Worm (Caenorhabditis elegans) whole organism, L1 larva: ENCODE results near the gene agr-1.

Source experiments
- C34B4.2 ChIP-seq: sonication (generic microtip); optimal IDR thresholded peaks from 2 replicates; lab custom pipeline; 2017; ENCODE audit warnings: mild to moderate bottlenecking, missing genetic modification characterization, missing compliant biosample characterization
- Y116A8C.19 ChIP-seq: sonication (generic microtip); optimal IDR thresholded peaks from 2 replicates; lab custom pipeline; 2016; ENCODE audit warnings: missing compliant biosample characterization, missing genetic modification characterization, borderline replicate concordance
- aly-2 ChIP-seq: fragments of 150-350 bp; optimal IDR thresholded peaks from 2 replicates; lab custom pipeline; 2014; ENCODE audit warnings: missing biosample characterization, missing genetic modification characterization
- blmp-1 ChIP-seq: fragments of 150-350 bp; optimal IDR thresholded peaks from 2 replicates; lab custom pipeline; 2014; ENCODE audit warnings: missing biosample characterization, missing genetic modification characterization
- ceh-63 ChIP-seq: fragments of 200-800 bp; sonication (Bioruptor generic); optimal IDR thresholded peaks from 2 replicates; lab custom pipeline; 2018; ENCODE audit warnings: mild to moderate bottlenecking, missing genetic modification characterization, missing compliant biosample characterization
- ceh-82 ChIP-seq, 3 experiments: fragments of 150-350 bp in 1 of 3; sonication (generic microtip) in 2 of 3; optimal IDR thresholded peaks; 2 replicates each; lab custom pipeline; 2014 to 2017; ENCODE audit warnings: missing biosample characterization in 3 of 3, missing genetic modification characterization in 3 of 3
- ceh-90 ChIP-seq: sonication (generic microtip); optimal IDR thresholded peaks from 2 replicates; lab custom pipeline; 2016; ENCODE audit warnings: missing genetic modification characterization, missing compliant biosample characterization
- ces-1 ChIP-seq: fragments of 150-350 bp; optimal IDR thresholded peaks from 2 replicates; lab custom pipeline; 2014; ENCODE audit warnings: missing biosample characterization, missing genetic modification reagents, missing genetic modification characterization
- efl-1 ChIP-seq, 4 experiments: fragments of 150-350 bp; optimal IDR thresholded peaks in 3 of 4; peaks in 1 of 4; 1 replicate in 1 of 4; 2 replicates in 3 of 4; lab custom pipeline; 2014; ENCODE audit warnings: missing biosample characterization in 2 of 4, missing genetic modification characterization in 2 of 4, missing genetic modification reagents in 2 of 4
- efl-3 ChIP-seq: fragments of 200-800 bp; sonication (Bioruptor generic); optimal IDR thresholded peaks from 2 replicates; lab custom pipeline; 2018; ENCODE audit warnings: mild to moderate bottlenecking, missing genetic modification characterization, missing compliant biosample characterization
- egl-13 ChIP-seq: sonication (generic microtip); optimal IDR thresholded peaks from 2 replicates; lab custom pipeline; 2016; ENCODE audit warnings: missing genotype, missing genetic modification reagents, missing genetic modification characterization, missing compliant biosample characterization
- egl-27 ChIP-seq, 2 experiments: fragments of 150-350 bp in 1 of 2; sonication (generic microtip); optimal IDR thresholded peaks; 3 replicates each; lab custom pipeline; 2017 to 2018; ENCODE audit warnings: missing biosample characterization in 2 of 2, missing genetic modification characterization in 2 of 2, missing genetic modification reagents in 2 of 2
- elt-3 ChIP-seq, 6 experiments: fragments of 150-350 bp in 1 of 6; sonication (generic microtip); optimal IDR thresholded peaks; 2 replicates each; lab custom pipeline; 2017 to 2018; ENCODE audit warnings: missing biosample characterization in 6 of 6, missing genetic modification characterization in 6 of 6, inconsistent platforms in 1 of 6
- ets-5 ChIP-seq: fragments of 200-800 bp; sonication (Bioruptor generic); IDR thresholded peaks from 2 replicates; pipeline ENCODE4 v1.3.6; 2022; ENCODE audit warnings: missing genetic modification characterization, missing compliant biosample characterization
- fkh-10 ChIP-seq: sonication (generic microtip); optimal IDR thresholded peaks from 2 replicates; lab custom pipeline; 2017; ENCODE audit warnings: missing biosample characterization, missing genetic modification reagents, missing genetic modification characterization
- fkh-8 ChIP-seq: sonication (generic microtip); optimal IDR thresholded peaks from 2 replicates; lab custom pipeline; 2016; ENCODE audit warnings: mild to moderate bottlenecking, missing genetic modification characterization, missing compliant biosample characterization
- fos-1 ChIP-seq: fragments of 150-350 bp; optimal IDR thresholded peaks from 2 replicates; lab custom pipeline; 2014; ENCODE audit warnings: missing biosample characterization, missing genetic modification characterization
- grh-1 ChIP-seq: fragments of 200-800 bp; sonication (Bioruptor generic); IDR thresholded peaks from 2 replicates; pipeline ENCODE4 v1.3.6; 2022; ENCODE audit warnings: missing genetic modification reagents, missing genetic modification characterization, missing compliant biosample characterization
- hlh-4 ChIP-seq: sonication (generic microtip); optimal IDR thresholded peaks from 2 replicates; lab custom pipeline; 2016; ENCODE audit warnings: mild to moderate bottlenecking, missing genetic modification characterization, missing compliant biosample characterization
- isw-1 ChIP-seq: fragments of 200-800 bp; sonication (Bioruptor generic); IDR thresholded peaks from 2 replicates; pipeline ENCODE4 v1.3.6; 2022; ENCODE audit warnings: missing genetic modification characterization, missing compliant biosample characterization
- lin-13 ChIP-seq: fragments of 150-350 bp; optimal IDR thresholded peaks from 2 replicates; lab custom pipeline; 2014; ENCODE audit warnings: missing biosample characterization, missing genetic modification reagents, missing genetic modification characterization
- lin-14 ChIP-seq: fragments of 200-800 bp; sonication (Bioruptor generic); optimal IDR thresholded peaks from 2 replicates; lab custom pipeline; 2018; ENCODE audit warnings: mild to moderate bottlenecking, missing genetic modification characterization, moderate library complexity, missing compliant biosample characterization
- lin-15B ChIP-seq: fragments of 150-350 bp; sonication (generic microtip); optimal IDR thresholded peaks from 3 replicates; lab custom pipeline; 2014; ENCODE audit warnings: missing biosample characterization, missing genetic modification characterization
- lin-35 ChIP-seq, 2 experiments: fragments of 150-350 bp; optimal IDR thresholded peaks; 2 replicates each; lab custom pipeline; 2014; ENCODE audit warnings: missing biosample characterization in 2 of 2, missing genetic modification characterization in 2 of 2, missing genetic modification reagents in 2 of 2
- lin-39 ChIP-seq: fragments of 150-350 bp; optimal IDR thresholded peaks from 2 replicates; lab custom pipeline; 2014; ENCODE audit warnings: missing biosample characterization, missing genetic modification reagents, missing genetic modification characterization
- lir-3 ChIP-seq: sonication (generic microtip); optimal IDR thresholded peaks from 2 replicates; lab custom pipeline; 2016; ENCODE audit warnings: mild to moderate bottlenecking, missing genetic modification characterization, moderate library complexity, missing compliant biosample characterization; ENCODE audit not compliant: poor library complexity
- lsy-2 ChIP-seq, 2 experiments: fragments of 150-350 bp; optimal IDR thresholded peaks; 2 replicates each; lab custom pipeline; 2014; ENCODE audit warnings: missing biosample characterization in 2 of 2, missing genetic modification characterization in 2 of 2
- mab-9 ChIP-seq: fragments of 200-800 bp; sonication (Bioruptor generic); IDR thresholded peaks from 2 replicates; pipeline ENCODE4 v1.3.6; 2022; ENCODE audit warnings: missing genetic modification reagents, missing genetic modification characterization, missing compliant biosample characterization
- nhr-11 ChIP-seq: fragments of 150-350 bp; optimal IDR thresholded peaks from 2 replicates; lab custom pipeline; 2014; ENCODE audit warnings: missing biosample characterization, missing genetic modification characterization
- nhr-12 ChIP-seq: sonication (generic microtip); optimal IDR thresholded peaks from 2 replicates; lab custom pipeline; 2017; ENCODE audit warnings: missing biosample characterization, missing genetic modification characterization
- nhr-20 ChIP-seq: sonication (generic microtip); optimal IDR thresholded peaks from 2 replicates; lab custom pipeline; 2016; ENCODE audit warnings: mild to moderate bottlenecking, missing genetic modification characterization, missing compliant biosample characterization
- nhr-28 ChIP-seq: fragments of 150-350 bp; optimal IDR thresholded peaks from 2 replicates; lab custom pipeline; 2014; ENCODE audit warnings: missing biosample characterization, missing genetic modification characterization
- nhr-71 ChIP-seq: sonication (generic microtip); optimal IDR thresholded peaks from 2 replicates; lab custom pipeline; 2016; ENCODE audit warnings: mild to moderate bottlenecking, missing genetic modification characterization, moderate library complexity, missing compliant biosample characterization
- nhr-84 ChIP-seq: sonication (generic microtip); optimal IDR thresholded peaks from 2 replicates; lab custom pipeline; 2017; ENCODE audit warnings: missing biosample characterization, missing genetic modification characterization
- nhr-85 ChIP-seq: sonication (generic microtip); peaks from one replicate; lab custom pipeline; 2016; ENCODE audit warnings: missing genetic modification characterization, inconsistent platforms, missing compliant biosample characterization
- nhr-90 ChIP-seq: sonication (generic microtip); optimal IDR thresholded peaks from 2 replicates; lab custom pipeline; 2016; ENCODE audit warnings: mild to moderate bottlenecking, missing genetic modification characterization, missing compliant biosample characterization; ENCODE audit not compliant: poor library complexity
- pag-3 ChIP-seq: sonication (generic microtip); optimal IDR thresholded peaks from 2 replicates; lab custom pipeline; 2017; ENCODE audit warnings: missing genetic modification characterization, mild to moderate bottlenecking, missing compliant biosample characterization, antibody characterized with exemption, borderline replicate concordance; ENCODE audit not compliant: insufficient read depth
- rnt-1 ChIP-seq: sonication (generic microtip); optimal IDR thresholded peaks from 2 replicates; lab custom pipeline; 2016; ENCODE audit warnings: mild to moderate bottlenecking, missing genetic modification characterization, moderate library complexity, missing compliant biosample characterization
- sox-4 ChIP-seq: sonication (generic microtip); optimal IDR thresholded peaks from 2 replicates; lab custom pipeline; 2016; ENCODE audit warnings: missing genetic modification characterization, missing compliant biosample characterization
- swsn-7 ChIP-seq: sonication (generic microtip); optimal IDR thresholded peaks from 2 replicates; lab custom pipeline; 2016; ENCODE audit warnings: missing genetic modification characterization, missing compliant biosample characterization
- unc-62 ChIP-seq: fragments of 150-350 bp; optimal IDR thresholded peaks from 2 replicates; lab custom pipeline; 2014; ENCODE audit warnings: missing biosample characterization, missing genetic modification reagents, missing genetic modification characterization
- unc-86 ChIP-seq: sonication (generic microtip); optimal IDR thresholded peaks from 2 replicates; lab custom pipeline; 2016; ENCODE audit warnings: missing genetic modification characterization, missing compliant biosample characterization
- vab-15 ChIP-seq: sonication (generic microtip); optimal IDR thresholded peaks from 2 replicates; lab custom pipeline; 2017; ENCODE audit warnings: missing genotype, mild to moderate bottlenecking, missing genetic modification characterization, missing compliant biosample characterization
- xbp-1 ChIP-seq: sonication (generic microtip); optimal IDR thresholded peaks from 2 replicates; lab custom pipeline; 2016; ENCODE audit warnings: missing genetic modification characterization, missing compliant biosample characterization
- zag-1 ChIP-seq: fragments of 150-350 bp; optimal IDR thresholded peaks from 2 replicates; lab custom pipeline; 2014; ENCODE audit warnings: missing biosample characterization, missing genetic modification characterization
- ztf-11 ChIP-seq, 2 experiments: sonication (generic microtip); optimal IDR thresholded peaks; 2 replicates each; lab custom pipeline; 2016 to 2017; ENCODE audit warnings: missing genetic modification characterization in 2 of 2, missing biosample characterization in 1 of 2, missing compliant biosample characterization in 1 of 2
- ztf-4 ChIP-seq: fragments of 150-350 bp; optimal IDR thresholded peaks from 2 replicates; lab custom pipeline; 2014; ENCODE audit warnings: missing biosample characterization, missing genetic modification characterization

Gene agr-1

DNA sequence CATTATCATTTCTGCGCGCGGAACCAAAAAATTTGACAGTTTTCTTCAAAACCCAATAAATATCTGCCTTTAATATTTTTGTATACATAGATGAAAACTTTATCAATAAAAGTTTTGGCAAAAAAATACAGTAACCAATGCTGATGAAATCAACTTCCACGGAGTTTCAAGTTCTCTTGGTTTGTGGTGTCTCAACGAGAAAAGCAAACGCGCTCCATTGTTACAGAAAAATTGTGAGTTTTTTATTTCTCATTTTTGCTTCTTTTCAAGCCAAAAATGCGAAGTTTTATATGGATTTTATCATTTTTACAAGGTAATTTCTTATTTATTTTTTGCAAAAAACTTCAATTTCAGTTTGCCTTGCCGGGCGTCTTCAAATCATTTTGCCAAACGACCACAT lies 40.3 kb downstream of the agr-1 start, which contains the start of gene T14B4.3 (continued):
- TF ChIP-seq nhr-12 (tag; lab: Kevin White, UChicago) (no peak), nhr-84 (tag; lab: Kevin White, UChicago) (no peak), ets-5 (GFP tag; lab: Robert Waterston, UW) (no peak), nhr-28 (no peak), ceh-90 (tag; lab: Kevin White, UChicago) (no peak), vab-15 (tag; lab: Kevin White, UChicago) (peak; percentile 20), efl-3 (GFP tag; lab: Kevin White, UChicago) (no peak), nhr-90 (tag; lab: Kevin White, UChicago) (peak; percentile 59), nhr-11 (tag; lab: Kevin White, UChicago) (no peak), lir-3 (tag; lab: Kevin White, UChicago) (peak; percentile 77), fkh-8 (tag; lab: Kevin White, UChicago) (peak; percentile 56), lin-35 (GFP tag; optimal IDR thresholded peaks at IDR 0.05; lab: Kevin White, UChicago) (peak; percentile 57 to 85), zag-1 (tag; lab: Kevin White, UChicago) (no peak), ceh-63 (GFP tag; lab: Kevin White, UChicago) (no peak), swsn-7 (tag; lab: Kevin White, UChicago) (peak; percentile 45), rnt-1 (tag; lab: Kevin White, UChicago) (peak; percentile 88), C34B4.2 (no peak), ztf-11 (tag; optimal IDR thresholded peaks at IDR 0.05; lab: Kevin White, UChicago) (peak in 1 of 2 experiments; percentile 67), sox-4 (tag; lab: Kevin White, UChicago) (peak; percentile 20), pag-3 (no peak), egl-27 (tag; optimal IDR thresholded peaks at IDR 0.05; lab: Kevin White, UChicago) (no peak), ces-1 (GFP tag; lab: Kevin White, UChicago) (no peak), unc-86 (tag; lab: Kevin White, UChicago) (peak; percentile 14), elt-3 (tag; optimal IDR thresholded peaks at IDR 0.05; lab: Kevin White, UChicago) (peak in 1 of 6 experiments; percentile 47), xbp-1 (peak; percentile 50), fkh-10 (GFP tag; lab: Kevin White, UChicago) (no peak), mab-9 (GFP tag; lab: Robert Waterston, UW) (no peak), egl-13 (tag; lab: Kevin White, UChicago) (no peak), aly-2 (tag; lab: Kevin White, UChicago) (no peak), nhr-20 (tag; lab: Kevin White, UChicago) (peak; percentile 57), nhr-85 (tag; lab: Kevin White, UChicago) (peak; percentile 43)

DNA sequence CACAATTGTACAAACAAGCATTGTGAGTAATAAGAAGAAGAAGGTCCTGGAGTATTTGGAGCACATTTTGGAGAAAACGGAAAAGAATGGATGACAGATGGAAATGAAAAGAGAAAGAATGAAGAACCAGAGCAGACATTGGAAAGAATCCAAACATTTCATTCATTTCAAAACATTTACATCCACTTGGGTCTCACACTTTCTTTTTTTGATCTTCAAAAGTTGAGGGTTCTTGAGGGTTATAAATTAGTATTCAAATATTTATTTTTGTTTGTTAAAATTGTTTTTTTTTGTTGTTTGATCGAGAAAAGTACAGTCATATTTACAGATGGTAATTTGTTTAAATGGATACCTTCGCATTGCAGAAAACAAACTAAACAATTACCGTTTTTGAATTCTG lies 41.3 kb downstream of the agr-1 start, which contains the start of gene T14B4.9:
T14B4.9 (minus strand) TSS at position 101 of the 400 bp plus-strand sequence.
- TF ChIP-seq grh-1 (GFP tag; lab: Robert Waterston, UW) (no peak), lsy-2 (tag; optimal IDR thresholded peaks at IDR 0.05; lab: Kevin White, UChicago) (no peak), blmp-1 (no peak), ceh-82 (tag; optimal IDR thresholded peaks at IDR 0.05; lab: Kevin White, UChicago) (no peak), ceh-63 (GFP tag; lab: Kevin White, UChicago) (no peak), fos-1 (tag; lab: Kevin White, UChicago) (no peak), lin-15B (tag; lab: Kevin White, UChicago) (no peak), ztf-4 (no peak)

DNA sequence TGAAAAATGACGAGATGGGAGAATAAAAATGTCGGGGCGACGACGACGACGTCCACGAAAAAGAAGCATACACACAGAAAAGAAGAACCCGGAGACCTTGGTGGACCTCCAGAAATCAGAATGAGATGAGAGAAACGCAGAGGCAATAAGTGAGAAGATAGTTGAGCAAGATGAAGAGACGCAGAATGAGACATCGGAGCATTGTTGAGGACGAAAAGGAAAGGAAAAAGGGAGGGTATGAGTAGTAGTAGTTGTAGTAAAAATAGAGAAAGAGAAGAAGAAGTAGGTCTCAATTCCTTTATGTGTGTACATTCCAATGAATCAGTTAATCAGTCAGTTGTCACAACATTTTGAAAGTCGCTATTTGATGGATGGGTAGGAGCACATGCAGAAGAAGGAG lies 45.6 kb downstream of the agr-1 start, which contains the start of gene T14B4.8:
T14B4.8 (minus strand) TSS at position 60 of the 400 bp plus-strand sequence.
- TF ChIP-seq lin-13 (GFP tag; lab: Kevin White, UChicago) = no peak
- TF ChIP-seq unc-62 (GFP tag; lab: Kevin White, UChicago) = no peak
- peak in 1 of 2 experiments; percentile 27 for TF ChIP-seq lsy-2 (tag; optimal IDR thresholded peaks at IDR 0.05; lab: Kevin White, UChicago)
- no peak for TF ChIP-seq nhr-84 (tag; lab: Kevin White, UChicago)
- peak in 1 of 2 experiments; percentile 11 for TF ChIP-seq lin-35 (GFP tag; optimal IDR thresholded peaks at IDR 0.05; lab: Kevin White, UChicago)
- TF ChIP-seq mab-9 (GFP tag; lab: Robert Waterston, UW) = no peak
- peak; percentile 13 to 41 for TF ChIP-seq efl-1 (optimal IDR thresholded peaks at IDR 0.05; lab: Kevin White, UChicago)
- peak in 1 of 2 experiments; percentile 50 for TF ChIP-seq efl-1 (GFP tag; optimal IDR thresholded peaks at IDR 0.05 in 1 of 2; lab: Kevin White, UChicago)
- no peak for TF ChIP-seq Y116A8C.19 (tag; lab: Kevin White, UChicago)
- TF ChIP-seq C34B4.2 = no peak
- no peak for TF ChIP-seq hlh-4 (tag; lab: Kevin White, UChicago)
- TF ChIP-seq lin-39 (tag; lab: Kevin White, UChicago) = no peak
- peak; percentile 6; the same call in 1 of the 2 replicates for TF ChIP-seq isw-1
- peak; percentile 33 for TF ChIP-seq fkh-10 (GFP tag; lab: Kevin White, UChicago)
- TF ChIP-seq rnt-1 (tag; lab: Kevin White, UChicago) = peak; percentile 17
- peak; percentile 33 for TF ChIP-seq nhr-71 (tag; lab: Kevin White, UChicago)
- peak in 1 of 3 experiments; percentile 32 for TF ChIP-seq ceh-82 (tag; optimal IDR thresholded peaks at IDR 0.05; lab: Kevin White, UChicago)
- TF ChIP-seq egl-13 (tag; lab: Kevin White, UChicago) = no peak
- TF ChIP-seq nhr-20 (tag; lab: Kevin White, UChicago) = no peak
- peak; percentile 69 for TF ChIP-seq lin-14 (GFP tag; lab: Kevin White, UChicago)
- TF ChIP-seq sox-4 (tag; lab: Kevin White, UChicago) = no peak
- no peak for TF ChIP-seq nhr-28
